Fruit fly (Drosophila melanogaster) whole organism, prepupa: Measurements from ENCODE around the gene Mps1.

Experiments used
- Blimp-1 ChIP-seq: fragments of 200-800 bp; sonication (Bioruptor generic); optimal IDR thresholded peaks from 3 replicates; lab custom pipeline; 2017; ENCODE audit warnings: missing biosample characterization, missing genetic modification characterization, mild to moderate bottlenecking, moderate library complexity, missing genetic modification reagents
- CG10669 ChIP-seq: fragments of 200-800 bp; sonication (Bioruptor generic); optimal IDR thresholded peaks from 3 replicates; lab custom pipeline; 2018; ENCODE audit warnings: missing biosample characterization, mild to moderate bottlenecking, missing genetic modification characterization, moderate library complexity
- CG11294 ChIP-seq: fragments of 200-800 bp; sonication (Bioruptor generic); IDR thresholded peaks from 2 replicates; pipeline ENCODE4 v1.3.6; 2022; ENCODE audit warnings: missing biosample characterization, missing genetic modification characterization
- CG11762 ChIP-seq: fragments of 200-800 bp; sonication (Bioruptor generic); optimal IDR thresholded peaks from 3 replicates; lab custom pipeline; 2016; ENCODE audit warnings: missing biosample characterization, missing genetic modification characterization; ENCODE audit not compliant: insufficient read depth
- CG11902 ChIP-seq: fragments of 200-800 bp; sonication (Bioruptor generic); optimal IDR thresholded peaks from 3 replicates; lab custom pipeline; 2016; ENCODE audit warnings: missing biosample characterization, missing genetic modification characterization
- CG15336 ChIP-seq: fragments of 200-800 bp; sonication (Bioruptor generic); IDR thresholded peaks from 2 replicates; pipeline ENCODE4 v1.3.6; 2022; ENCODE audit warnings: missing biosample characterization, missing genetic modification characterization
- CG16779 ChIP-seq: fragments of 200-800 bp; sonication (Bioruptor generic); optimal IDR thresholded peaks from 3 replicates; lab custom pipeline; 2017; ENCODE audit warnings: missing biosample characterization, mild to moderate bottlenecking, missing genetic modification characterization
- CG31627 ChIP-seq: fragments of 200-800 bp; sonication (Bioruptor generic); optimal IDR thresholded peaks from 3 replicates; lab custom pipeline; 2016; ENCODE audit warnings: missing biosample characterization, missing genetic modification characterization
- CG32006 ChIP-seq: fragments of 200-800 bp; sonication (Bioruptor generic); optimal IDR thresholded peaks from 3 replicates; lab custom pipeline; 2017; ENCODE audit warnings: missing biosample characterization, mild to moderate bottlenecking, missing genetic modification characterization
- CG34406 ChIP-seq: fragments of 200-800 bp; sonication (Bioruptor generic); optimal IDR thresholded peaks from 3 replicates; lab custom pipeline; 2016; ENCODE audit warnings: missing biosample characterization, missing genetic modification characterization
- CG4318 ChIP-seq: fragments of 200-800 bp; sonication (Bioruptor generic); optimal IDR thresholded peaks from 3 replicates; lab custom pipeline; 2017; ENCODE audit warnings: missing biosample characterization, mild to moderate bottlenecking, missing genetic modification characterization
- CG6163 ChIP-seq: fragments of 200-800 bp; sonication (Bioruptor generic); IDR thresholded peaks from 3 replicates; pipeline ENCODE4 v1.3.6; 2022; ENCODE audit warnings: missing biosample characterization, missing genetic modification characterization
- CG6276 ChIP-seq: fragments of 200-800 bp; sonication (Bioruptor generic); optimal IDR thresholded peaks from 2 replicates; lab custom pipeline; 2017; ENCODE audit warnings: missing biosample characterization, mild to moderate bottlenecking, missing genetic modification characterization
- CG6808 ChIP-seq: fragments of 200-800 bp; sonication (Bioruptor generic); optimal IDR thresholded peaks from 3 replicates; lab custom pipeline; 2017; ENCODE audit warnings: missing biosample characterization, missing genetic modification characterization, mild to moderate bottlenecking, moderate library complexity, missing genetic modification reagents
- CG6854 ChIP-seq: fragments of 200-800 bp; sonication (Bioruptor generic); optimal IDR thresholded peaks from 2 replicates; lab custom pipeline; 2017; ENCODE audit warnings: missing biosample characterization, mild to moderate bottlenecking, missing genetic modification characterization
- CG8119 ChIP-seq: fragments of 200-800 bp; sonication (Bioruptor generic); IDR thresholded peaks from 3 replicates; pipeline ENCODE4 v1.3.6; 2022; ENCODE audit warnings: missing biosample characterization, missing genetic modification characterization
- CG9139 ChIP-seq: fragments of 200-800 bp; sonication (Bioruptor generic); optimal IDR thresholded peaks from 3 replicates; lab custom pipeline; 2017; ENCODE audit warnings: missing biosample characterization, mild to moderate bottlenecking, missing genetic modification characterization
- Eip75B ChIP-seq: fragments of 200-800 bp; sonication (Bioruptor generic); optimal IDR thresholded peaks from 3 replicates; lab custom pipeline; 2016; ENCODE audit warnings: missing biosample characterization, missing genetic modification characterization
- Eip78C ChIP-seq: fragments of 200-800 bp; sonication (Bioruptor generic); peaks from one replicate; lab custom pipeline; 2016; ENCODE audit warnings: missing biosample characterization, missing genetic modification characterization
- Eip93F ChIP-seq: fragments of 200-800 bp; sonication (Bioruptor generic); optimal IDR thresholded peaks from 2 replicates; lab custom pipeline; 2016; ENCODE audit warnings: missing biosample characterization, mild to moderate bottlenecking, missing genetic modification characterization
- Ets21C ChIP-seq: fragments of 200-800 bp; sonication (Bioruptor generic); optimal IDR thresholded peaks from 3 replicates; lab custom pipeline; 2016; ENCODE audit warnings: missing biosample characterization, missing genetic modification characterization
- Hr38 ChIP-seq: sonication (Bioruptor generic); optimal IDR thresholded peaks from 2 replicates; lab custom pipeline; 2016; ENCODE audit warnings: missing biosample characterization, missing genetic modification characterization
- Hr39 ChIP-seq: fragments of 200-800 bp; sonication (Bioruptor generic); optimal IDR thresholded peaks from 2 replicates; lab custom pipeline; 2016; ENCODE audit warnings: missing biosample characterization, missing genetic modification characterization
- Met ChIP-seq: fragments of 200-800 bp; sonication (Bioruptor generic); optimal IDR thresholded peaks from 3 replicates; lab custom pipeline; 2016; ENCODE audit warnings: missing biosample characterization, missing genetic modification characterization
- OdsH ChIP-seq: fragments of 200-800 bp; sonication (Bioruptor generic); optimal IDR thresholded peaks from 3 replicates; lab custom pipeline; 2016; ENCODE audit warnings: missing biosample characterization, missing genetic modification characterization
- Smox ChIP-seq: fragments of 200-800 bp; sonication (Bioruptor generic); optimal IDR thresholded peaks from 3 replicates; lab custom pipeline; 2016; ENCODE audit warnings: missing biosample characterization, missing genetic modification characterization
- Sox102F ChIP-seq: fragments of 200-800 bp; sonication (Bioruptor generic); optimal IDR thresholded peaks from 2 replicates; lab custom pipeline; 2016; ENCODE audit warnings: missing biosample characterization, mild to moderate bottlenecking, missing genetic modification characterization
- Sox14 ChIP-seq: fragments of 200-800 bp; sonication (Bioruptor generic); optimal IDR thresholded peaks from 3 replicates; lab custom pipeline; 2016; ENCODE audit warnings: missing biosample characterization, missing genetic modification characterization
- Sox15 ChIP-seq: fragments of 200-800 bp; sonication (Bioruptor generic); optimal IDR thresholded peaks from 3 replicates; lab custom pipeline; 2016; ENCODE audit warnings: missing biosample characterization, missing genetic modification characterization
- achi ChIP-seq: fragments of 200-800 bp; sonication (Bioruptor generic); optimal IDR thresholded peaks from 3 replicates; lab custom pipeline; 2016; ENCODE audit warnings: missing biosample characterization, missing genetic modification characterization
- acj6 ChIP-seq: fragments of 200-800 bp; sonication (Bioruptor generic); optimal IDR thresholded peaks from 3 replicates; lab custom pipeline; 2016; ENCODE audit warnings: missing biosample characterization, missing genetic modification characterization
- cyc ChIP-seq: fragments of 200-800 bp; sonication (Bioruptor generic); optimal IDR thresholded peaks from 3 replicates; lab custom pipeline; 2016; ENCODE audit warnings: missing biosample characterization, missing genetic modification characterization
- dsx ChIP-seq: fragments of 200-800 bp; optimal IDR thresholded peaks from 3 replicates; lab custom pipeline; 2019; ENCODE audit warnings: missing biosample characterization, mild to moderate bottlenecking, missing genetic modification characterization, moderate library complexity; ENCODE audit not compliant: poor library complexity, severe bottlenecking
- fd59A ChIP-seq: fragments of 200-800 bp; sonication (Bioruptor generic); optimal IDR thresholded peaks from 2 replicates; lab custom pipeline; 2017; ENCODE audit warnings: missing biosample characterization, mild to moderate bottlenecking, missing genetic modification characterization, missing genetic modification reagents
- fd85E ChIP-seq: fragments of 200-800 bp; sonication (Bioruptor generic); optimal IDR thresholded peaks from 3 replicates; lab custom pipeline; 2016; ENCODE audit warnings: missing biosample characterization, missing genetic modification characterization
- fkh ChIP-seq: fragments of 200-800 bp; sonication (Bioruptor generic); optimal IDR thresholded peaks from 3 replicates; lab custom pipeline; 2017; ENCODE audit warnings: missing biosample characterization, mild to moderate bottlenecking, missing genetic modification characterization, moderate library complexity
- net ChIP-seq: fragments of 200-800 bp; sonication (Bioruptor generic); optimal IDR thresholded peaks from 3 replicates; lab custom pipeline; 2016; ENCODE audit warnings: missing biosample characterization, missing genetic modification characterization
- spab ChIP-seq: fragments of 200-800 bp; sonication (Bioruptor generic); optimal IDR thresholded peaks from 2 replicates; lab custom pipeline; 2017; ENCODE audit warnings: missing biosample characterization, mild to moderate bottlenecking, missing genetic modification characterization, missing genetic modification reagents
- ss ChIP-seq, 2 experiments: fragments of 200-800 bp; sonication (Bioruptor generic); optimal IDR thresholded peaks; 2 replicates in 1 of 2; 3 replicates in 1 of 2; lab custom pipeline; 2017 to 2018; ENCODE audit warnings: mild to moderate bottlenecking in 2 of 2, missing biosample characterization in 2 of 2, missing genetic modification characterization in 2 of 2, moderate library complexity in 1 of 2
- svp ChIP-seq: fragments of 200-800 bp; sonication (Bioruptor generic); peaks from one replicate; lab custom pipeline; 2016; ENCODE audit warnings: missing biosample characterization, missing genetic modification characterization
- vri ChIP-seq: fragments of 200-800 bp; sonication (Bioruptor generic); optimal IDR thresholded peaks from 3 replicates; lab custom pipeline; 2016; ENCODE audit warnings: missing biosample characterization, mild to moderate bottlenecking, missing genetic modification characterization

Mps1 gene

DNA sequence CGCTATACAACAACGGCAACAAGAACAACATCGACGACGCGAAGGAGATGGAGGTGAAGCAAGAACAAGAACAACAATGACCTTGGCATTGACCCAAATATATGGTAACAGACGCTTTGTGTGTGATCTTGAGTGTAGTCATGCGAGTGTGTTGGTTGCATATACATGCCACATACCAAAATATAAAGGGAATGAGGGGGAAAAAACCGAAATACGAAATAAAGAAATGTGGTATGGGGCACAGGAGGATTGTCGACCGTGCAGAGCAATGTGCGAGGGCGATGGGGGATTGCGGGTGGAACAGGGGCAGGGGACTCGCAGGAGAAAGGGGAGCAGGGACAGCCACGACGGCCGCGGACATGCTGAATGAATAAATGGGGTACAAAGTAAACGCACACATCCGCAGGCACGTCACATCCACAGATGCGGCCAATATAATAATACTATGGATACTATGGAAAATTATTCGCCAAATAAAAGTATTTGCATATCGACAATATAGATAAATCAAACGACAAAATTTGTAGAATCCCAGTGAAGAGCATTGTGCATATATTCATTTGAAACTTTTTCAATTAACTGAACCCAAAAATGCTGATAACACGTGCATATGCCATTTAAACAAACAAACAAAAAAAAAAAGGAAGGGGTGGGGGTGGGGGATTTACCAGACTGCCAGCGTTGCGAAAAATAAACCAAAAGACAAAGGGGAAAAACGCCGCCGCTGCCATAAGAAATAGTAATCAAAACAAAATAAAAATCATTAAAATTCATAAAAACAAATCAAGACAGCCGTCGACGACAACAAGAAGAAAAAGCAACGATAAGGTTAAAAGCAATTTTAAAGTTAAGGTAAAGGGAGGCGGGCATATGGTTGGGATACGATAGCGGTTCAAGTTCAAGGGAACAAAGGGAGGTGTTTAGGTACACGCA lies 35.1 kb downstream of the Mps1 start:
- TF ChIP-seq svp (peak; percentile 86), Eip75B (GFP tag; lab: Kevin White, UChicago) (peak; percentile 66), CG11294 (GFP tag; lab: Robert Waterston, UW) (no peak), acj6 (GFP tag; lab: Kevin White, UChicago) (peak; percentile 25), dsx (GFP tag; lab: Kevin White, UChicago) (peak; percentile 17), CG34406 (peak; percentile 24), CG6854 (GFP tag; lab: Kevin White, UChicago) (no peak), CG6808 (GFP tag; lab: Kevin White, UChicago) (peak; percentile 8), CG15336 (GFP tag; lab: Robert Waterston, UW) (no peak), Eip78C (GFP tag; lab: Kevin White, UChicago) (peak; percentile 73), Sox14 (peak; percentile 16), vri (peak; percentile 23), CG11762 (no peak), CG8119 (no peak), Hr38 (GFP tag; lab: Kevin White, UChicago) (no peak), CG11902 (no peak), Blimp-1 (peak; percentile 32), OdsH (no peak), Eip93F (no peak), spab (GFP tag; lab: Kevin White, UChicago) (peak; percentile 18), Smox (GFP tag; lab: Kevin White, UChicago) (no peak), CG9139 (GFP tag; lab: Kevin White, UChicago) (peak; percentile 6), CG10669 (GFP tag; lab: Kevin White, UChicago) (peak; percentile 35), fkh (GFP tag; lab: Kevin White, UChicago) (peak; percentile 5), CG4318 (GFP tag; lab: Kevin White, UChicago) (no peak), ss (GFP tag; optimal IDR thresholded peaks at IDR 0.05; lab: Kevin White, UChicago) (peak; percentile 38 to 62), fd59A (GFP tag; lab: Kevin White, UChicago) (peak; percentile 11), Ets21C (GFP tag; lab: Kevin White, UChicago) (no peak), CG16779 (tag; lab: Kevin White, UChicago) (peak; percentile 40), CG32006 (GFP tag; lab: Kevin White, UChicago) (peak; percentile 14), Hr39 (GFP tag; lab: Kevin White, UChicago) (no peak), fd85E (GFP tag; lab: Kevin White, UChicago) (no peak)

DNA sequence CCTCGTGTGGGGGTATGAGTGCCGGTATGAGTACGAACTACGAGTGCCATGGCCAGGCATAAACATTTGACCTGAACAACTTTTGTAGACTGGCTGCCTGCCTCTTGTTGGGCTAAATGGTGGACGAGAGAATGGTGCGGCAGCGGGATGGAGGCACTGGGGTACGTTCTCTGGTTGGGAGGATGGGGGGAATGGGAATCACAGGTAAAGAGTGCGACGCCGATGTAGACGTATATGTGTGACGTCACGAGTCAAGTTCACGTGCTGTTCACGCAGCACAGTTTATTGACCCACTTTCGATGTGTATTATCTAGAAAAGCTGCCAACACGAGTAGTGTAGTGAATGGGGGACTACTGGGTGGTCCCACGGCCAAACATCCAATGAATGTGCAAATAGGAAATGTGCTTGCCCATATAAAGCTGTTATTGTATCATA lies 35.9 kb downstream of the Mps1 start:
- TF ChIP-seq ss (GFP tag; optimal IDR thresholded peaks at IDR 0.05; lab: Kevin White, UChicago) (no peak), fkh (GFP tag; lab: Kevin White, UChicago) (peak; percentile 30), Sox15 (GFP tag; lab: Kevin White, UChicago) (no peak), CG6163 (GFP tag; lab: Robert Waterston, UW) (peak; percentile 28; the same call in 1 of the 3 replicates)

DNA sequence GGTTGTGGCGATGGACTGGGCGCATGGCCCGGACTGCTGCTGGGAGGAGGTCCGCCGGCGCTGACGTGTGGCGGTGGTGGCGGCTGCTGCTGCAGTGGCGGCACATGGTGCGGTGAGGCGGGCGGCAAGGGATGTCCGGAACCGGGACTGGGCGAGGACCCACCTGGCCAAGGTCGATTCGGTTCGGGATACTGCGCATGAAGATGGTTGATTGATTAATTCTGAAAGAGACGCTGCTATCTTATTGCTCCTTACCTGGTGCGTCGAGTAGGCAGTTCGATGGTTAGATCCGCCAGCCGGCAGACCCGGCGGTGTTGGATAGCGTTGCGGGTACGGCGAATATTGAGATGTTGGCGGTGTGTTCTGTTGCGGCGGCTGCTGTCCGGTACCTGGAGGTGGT lies 36.7 kb downstream of the Mps1 start:
- no peak for TF ChIP-seq Met (GFP tag; lab: Kevin White, UChicago)
- no peak for TF ChIP-seq CG4318 (GFP tag; lab: Kevin White, UChicago)
- TF ChIP-seq CG6276 (GFP tag; lab: Kevin White, UChicago) = no peak
- no peak for TF ChIP-seq spab (GFP tag; lab: Kevin White, UChicago)
- TF ChIP-seq Smox (GFP tag; lab: Kevin White, UChicago) = no peak
- no peak for TF ChIP-seq Hr39 (GFP tag; lab: Kevin White, UChicago)
- no peak for TF ChIP-seq CG6854 (GFP tag; lab: Kevin White, UChicago)
- no peak for TF ChIP-seq Sox102F
- no peak for TF ChIP-seq Sox15 (GFP tag; lab: Kevin White, UChicago)
- TF ChIP-seq CG31627 (GFP tag; lab: Kevin White, UChicago) = no peak
- TF ChIP-seq CG32006 (GFP tag; lab: Kevin White, UChicago) = no peak
- no peak for TF ChIP-seq cyc (GFP tag; lab: Kevin White, UChicago)
- TF ChIP-seq svp = no peak
- no peak for TF ChIP-seq achi (GFP tag; lab: Kevin White, UChicago)
- TF ChIP-seq Ets21C (GFP tag; lab: Kevin White, UChicago) = no peak
- no peak for TF ChIP-seq net (GFP tag; lab: Kevin White, UChicago)
